Worm (Caenorhabditis elegans) whole organism, midembryonic: Measurements from ENCODE around the gene C14E2.4.

Source experiments
- T22C8.4 ChIP-seq: fragments of 200-800 bp; sonication (Bioruptor generic); IDR thresholded peaks from 2 replicates; pipeline ENCODE4 v1.3.6; 2022; ENCODE audit warnings: missing genetic modification characterization, missing compliant biosample characterization
- cog-1 ChIP-seq: sonication (generic microtip); optimal IDR thresholded peaks from 2 replicates; lab custom pipeline; 2016; ENCODE audit warnings: missing genetic modification characterization, missing compliant biosample characterization
- flt-1 ChIP-seq: fragments of 200-800 bp; sonication (Bioruptor generic); IDR thresholded peaks from 2 replicates; pipeline ENCODE4 v1.3.6; 2022; ENCODE audit warnings: missing genetic modification characterization, missing compliant biosample characterization
- klf-2 ChIP-seq: fragments of 200-800 bp; sonication (Bioruptor generic); conservative IDR thresholded peaks from 2 replicates; pipeline ENCODE4 v1.3.6; 2022; ENCODE audit warnings: missing genetic modification reagents, missing genetic modification characterization, missing compliant biosample characterization
- med-1 ChIP-seq: sonication (generic microtip); optimal IDR thresholded peaks from 2 replicates; lab custom pipeline; 2017; ENCODE audit warnings: missing genetic modification characterization, mild to moderate bottlenecking, missing compliant biosample characterization, antibody characterized with exemption, missing genetic modification reagents; ENCODE audit not compliant: insufficient read depth
- ref-1 ChIP-seq: fragments of 200-800 bp; sonication (Bioruptor generic); conservative IDR thresholded peaks from 2 replicates; pipeline ENCODE4 v1.3.6; 2022; ENCODE audit warnings: missing genetic modification reagents, missing genetic modification characterization, missing compliant biosample characterization
- tab-1 ChIP-seq: fragments of 200-800 bp; sonication (Bioruptor generic); IDR thresholded peaks from 2 replicates; pipeline ENCODE4 v1.3.6; 2022; ENCODE audit warnings: missing genetic modification characterization, missing compliant biosample characterization
- ztf-23 ChIP-seq: fragments of 200-800 bp; sonication (Bioruptor generic); IDR thresholded peaks from 2 replicates; pipeline ENCODE4 v1.3.6; 2022; ENCODE audit warnings: missing genetic modification reagents, missing genetic modification characterization, missing compliant biosample characterization
- ztf-29 ChIP-seq: fragments of 200-800 bp; sonication (Bioruptor generic); IDR thresholded peaks from 2 replicates; pipeline ENCODE4 v1.3.6; 2022; ENCODE audit warnings: missing genetic modification reagents, missing genetic modification characterization, missing compliant biosample characterization

C14E2.4 gene

DNA sequence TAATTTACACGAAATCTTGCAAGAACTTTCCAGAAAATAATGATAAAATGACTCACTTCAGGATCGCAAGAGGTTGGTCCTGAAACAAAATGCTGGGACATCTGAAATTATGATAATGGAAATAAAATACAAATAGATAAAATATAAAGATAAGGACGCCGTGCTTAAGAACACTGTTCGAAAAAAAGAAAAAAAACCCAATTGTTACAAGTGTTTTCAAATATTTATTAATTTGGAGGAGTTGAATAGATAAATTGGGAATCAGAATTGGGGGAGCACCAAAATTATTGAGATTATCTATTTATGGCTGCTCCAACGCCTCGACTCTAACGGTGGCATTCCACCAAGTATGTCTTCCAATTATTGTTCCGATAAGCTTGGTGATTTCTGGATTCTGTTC is 27.4 kb upstream of the C14E2.4 start, which contains the start of gene ceh-41:
Gene ceh-41 (minus strand): TSS at position 101 of the 400 bp plus-strand sequence.
- no peak for TF ChIP-seq flt-1 (GFP tag; lab: Robert Waterston, UW)
- TF ChIP-seq tab-1 (GFP tag; lab: Robert Waterston, UW) = no peak
- no peak for TF ChIP-seq klf-2
- no peak for TF ChIP-seq ztf-23 (GFP tag; lab: Robert Waterston, UW)
- TF ChIP-seq med-1 (GFP tag; lab: Kevin White, UChicago) = no peak
- TF ChIP-seq T22C8.4 (GFP tag; lab: Robert Waterston, UW) = no peak
- TF ChIP-seq cog-1 (tag; lab: Kevin White, UChicago) = no peak
- TF ChIP-seq ref-1 (GFP tag; lab: Robert Waterston, UW) = no peak
- no peak for TF ChIP-seq ztf-29

DNA sequence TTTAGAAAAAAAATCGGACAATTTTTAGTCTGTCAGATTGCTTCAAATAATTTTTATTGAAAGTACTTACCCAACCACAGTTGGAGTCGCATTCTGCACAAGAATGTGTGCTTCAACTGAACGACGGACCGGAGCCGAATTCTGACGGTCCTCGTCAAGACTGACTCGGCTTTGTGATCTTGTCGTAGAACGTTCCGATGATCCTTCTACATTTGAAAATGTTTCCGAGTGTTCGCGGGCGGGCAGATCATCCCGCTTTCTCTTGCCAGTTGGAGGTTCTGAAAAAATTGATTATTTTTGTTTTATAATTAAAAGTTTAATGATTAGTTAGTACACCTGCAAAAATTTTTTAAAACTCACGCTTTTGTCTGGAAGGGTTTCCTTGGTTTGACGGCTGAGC is 26.6 kb upstream of the C14E2.4 start:
- TF ChIP-seq ztf-23 (GFP tag; lab: Robert Waterston, UW) (no peak), tab-1 (GFP tag; lab: Robert Waterston, UW) (no peak), cog-1 (tag; lab: Kevin White, UChicago) (no peak), med-1 (GFP tag; lab: Kevin White, UChicago) (no peak), klf-2 (no peak), flt-1 (GFP tag; lab: Robert Waterston, UW) (no peak), ref-1 (GFP tag; lab: Robert Waterston, UW) (no peak), T22C8.4 (GFP tag; lab: Robert Waterston, UW) (no peak), ztf-29 (no peak)

DNA sequence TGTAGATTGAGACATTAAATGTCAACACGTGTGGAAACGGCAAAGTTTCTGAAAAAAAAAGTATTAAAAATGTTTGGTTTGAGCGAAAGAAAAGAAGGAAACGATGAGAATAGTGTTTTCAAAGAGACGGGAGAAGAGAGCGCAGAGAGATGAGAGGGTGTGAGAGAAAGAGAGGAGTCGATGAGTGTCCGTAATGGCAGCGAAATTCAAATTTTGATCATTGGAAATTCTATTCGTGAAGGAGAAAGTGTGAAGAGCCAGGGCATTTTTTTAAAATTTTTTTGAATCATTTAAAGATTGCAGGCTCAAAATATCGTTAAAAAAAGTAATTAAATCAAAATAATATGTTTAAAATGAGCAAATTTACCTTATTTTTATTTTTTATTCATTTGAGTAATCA is 24.4 kb upstream of the C14E2.4 start, which contains the start of gene T26C11.4:
Gene T26C11.4 (minus strand): TSS at position 54 of the 400 bp plus-strand sequence.
- TF ChIP-seq med-1 (GFP tag; lab: Kevin White, UChicago) = no peak
- TF ChIP-seq T22C8.4 (GFP tag; lab: Robert Waterston, UW) = no peak
- TF ChIP-seq klf-2 = no peak
- no peak for TF ChIP-seq tab-1 (GFP tag; lab: Robert Waterston, UW)
- TF ChIP-seq ztf-29 = no peak
- no peak for TF ChIP-seq ztf-23 (GFP tag; lab: Robert Waterston, UW)
- TF ChIP-seq cog-1 (tag; lab: Kevin White, UChicago) = no peak
- TF ChIP-seq flt-1 (GFP tag; lab: Robert Waterston, UW) = no peak
- no peak for TF ChIP-seq ref-1 (GFP tag; lab: Robert Waterston, UW)

DNA sequence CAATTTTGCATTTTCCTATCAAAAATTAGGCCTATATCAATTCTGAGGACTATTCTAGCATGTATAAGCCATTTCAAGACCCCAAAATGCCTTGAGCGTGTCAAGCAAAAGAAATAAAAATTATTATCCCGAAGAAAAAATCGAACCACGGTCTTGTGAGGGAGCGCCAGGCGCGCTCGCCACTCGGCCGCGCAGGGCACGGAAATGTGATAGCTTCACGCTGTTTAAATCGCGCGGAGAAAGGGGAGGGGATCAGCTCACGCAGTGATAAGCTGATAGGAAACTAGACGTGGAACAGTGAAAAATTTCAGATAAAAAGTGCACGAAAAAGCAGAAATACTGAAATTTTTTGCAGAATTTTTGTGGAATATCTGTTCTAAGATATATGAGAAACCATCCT is 16.6 kb upstream of the C14E2.4 start:
- TF ChIP-seq med-1 (GFP tag; lab: Kevin White, UChicago) (peak; percentile 7), klf-2 (peak; percentile 66), ref-1 (GFP tag; lab: Robert Waterston, UW) (peak; percentile 29; the same call in 1 of the 2 replicates), ztf-29 (peak; percentile 60), tab-1 (GFP tag; lab: Robert Waterston, UW) (peak; percentile 84), cog-1 (tag; lab: Kevin White, UChicago) (peak; percentile 3), ztf-23 (GFP tag; lab: Robert Waterston, UW) (peak; percentile 87), flt-1 (GFP tag; lab: Robert Waterston, UW) (peak; percentile 88), T22C8.4 (GFP tag; lab: Robert Waterston, UW) (peak; percentile 67; the same call in 1 of the 2 replicates)

DNA sequence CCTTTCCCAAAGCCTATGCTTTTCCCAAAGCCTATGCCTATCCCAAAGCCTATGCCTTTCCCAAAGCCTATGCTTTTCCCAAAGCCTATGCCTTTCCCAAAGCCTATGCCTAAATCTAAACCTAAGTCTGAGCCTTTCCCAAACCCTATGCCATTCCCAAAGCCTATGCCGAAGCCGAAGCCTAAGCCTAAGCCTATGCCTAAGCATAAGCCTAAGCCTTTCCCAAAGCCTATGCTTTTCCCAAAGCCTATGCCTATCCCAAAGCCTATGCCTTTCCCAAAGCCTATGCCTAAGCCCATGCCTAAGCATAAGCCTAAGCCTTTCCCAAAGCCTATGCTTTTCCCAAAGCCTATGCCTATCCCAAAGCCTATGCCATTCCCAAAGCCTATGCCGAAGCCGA is 15.6 kb upstream of the C14E2.4 start:
- TF ChIP-seq flt-1 (GFP tag; lab: Robert Waterston, UW) (peak; percentile 56; the same call in 1 of the 2 replicates), ztf-29 (peak; percentile 60; the same call in 1 of the 2 replicates)

DNA sequence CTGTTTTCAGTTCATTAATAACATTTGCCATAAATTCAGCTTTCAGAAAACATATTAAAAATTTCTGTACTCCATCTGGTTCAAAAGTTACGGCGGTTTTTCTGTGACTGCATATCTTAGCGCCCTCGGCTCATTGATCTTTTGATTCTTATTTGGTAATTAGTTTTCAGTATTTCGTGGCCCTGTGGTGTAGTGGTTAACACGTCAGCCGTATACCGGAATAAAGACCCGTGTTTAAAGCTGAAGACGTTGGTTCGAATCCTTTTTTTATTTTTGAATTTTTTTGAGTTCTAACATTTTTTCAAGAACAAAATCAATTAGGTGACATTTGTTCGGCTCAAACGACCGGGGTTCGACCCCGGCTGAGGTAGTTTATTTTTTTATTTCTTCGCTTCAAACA is 9.3 kb upstream of the C14E2.4 start:
- TF ChIP-seq cog-1 (tag; lab: Kevin White, UChicago) = no peak
- TF ChIP-seq ztf-29 = no peak
- no peak for TF ChIP-seq flt-1 (GFP tag; lab: Robert Waterston, UW)
- TF ChIP-seq klf-2 = no peak
- TF ChIP-seq ztf-23 (GFP tag; lab: Robert Waterston, UW) = no peak
- no peak for TF ChIP-seq ref-1 (GFP tag; lab: Robert Waterston, UW)
- TF ChIP-seq tab-1 (GFP tag; lab: Robert Waterston, UW) = no peak
- TF ChIP-seq T22C8.4 (GFP tag; lab: Robert Waterston, UW) = no peak
- no peak for TF ChIP-seq med-1 (GFP tag; lab: Kevin White, UChicago)

DNA sequence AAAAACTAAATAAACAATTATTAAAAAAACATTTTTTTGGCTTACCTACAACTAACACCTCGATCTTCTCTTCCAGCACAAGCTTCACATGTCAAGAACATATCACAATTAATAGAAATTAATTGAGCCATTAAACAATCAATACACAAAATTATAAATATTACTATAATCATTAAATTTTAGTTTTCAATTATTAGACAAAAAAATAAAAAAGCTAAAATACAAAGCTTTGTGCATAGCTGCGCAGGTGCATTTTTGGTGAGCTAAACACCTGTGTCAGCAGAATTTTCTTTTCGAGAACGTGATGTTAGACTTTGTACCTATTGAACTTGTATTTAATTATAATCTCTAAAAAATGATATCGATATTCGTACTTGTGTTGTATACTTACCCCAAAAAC is 8.8 kb upstream of the C14E2.4 start, which contains the start of gene C14E2.6:
Gene C14E2.6 (minus strand): TSS at position 101 of the 400 bp plus-strand sequence.
- TF ChIP-seq ref-1 (GFP tag; lab: Robert Waterston, UW) = no peak
- no peak for TF ChIP-seq klf-2
- TF ChIP-seq med-1 (GFP tag; lab: Kevin White, UChicago) = no peak
- TF ChIP-seq ztf-23 (GFP tag; lab: Robert Waterston, UW) = no peak
- TF ChIP-seq cog-1 (tag; lab: Kevin White, UChicago) = no peak
- TF ChIP-seq flt-1 (GFP tag; lab: Robert Waterston, UW) = no peak
- TF ChIP-seq tab-1 (GFP tag; lab: Robert Waterston, UW) = no peak
- TF ChIP-seq ztf-29 = no peak
- no peak for TF ChIP-seq T22C8.4 (GFP tag; lab: Robert Waterston, UW)

DNA sequence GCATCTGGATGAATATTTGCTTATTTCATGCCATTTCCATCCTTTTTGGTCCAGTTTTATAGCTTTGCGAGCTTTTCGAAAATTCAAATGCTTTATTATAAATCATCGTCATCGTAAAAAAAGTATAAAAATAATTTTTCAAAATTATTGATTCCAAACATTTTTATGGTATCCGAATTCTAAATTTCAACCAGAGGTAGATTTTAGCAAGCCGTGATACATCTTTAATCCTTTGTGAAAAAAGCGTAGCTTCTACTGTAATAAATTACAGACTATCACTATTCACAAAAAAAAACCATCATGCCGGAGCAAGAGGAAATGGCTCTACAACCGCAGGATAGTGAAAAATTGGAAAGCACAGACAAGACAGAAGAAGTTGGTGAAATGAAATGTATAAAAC is 5.0 kb upstream of the C14E2.4 start, which contains the start of gene C14E2.1:
Gene C14E2.1 (plus strand): TSS at position 301 of the 400 bp plus-strand sequence.
- no peak for TF ChIP-seq tab-1 (GFP tag; lab: Robert Waterston, UW)
- no peak for TF ChIP-seq flt-1 (GFP tag; lab: Robert Waterston, UW)
- no peak for TF ChIP-seq klf-2
- TF ChIP-seq med-1 (GFP tag; lab: Kevin White, UChicago) = no peak
- no peak for TF ChIP-seq cog-1 (tag; lab: Kevin White, UChicago)
- no peak for TF ChIP-seq ztf-23 (GFP tag; lab: Robert Waterston, UW)
- TF ChIP-seq ref-1 (GFP tag; lab: Robert Waterston, UW) = no peak
- no peak for TF ChIP-seq T22C8.4 (GFP tag; lab: Robert Waterston, UW)
- TF ChIP-seq ztf-29 = no peak

DNA sequence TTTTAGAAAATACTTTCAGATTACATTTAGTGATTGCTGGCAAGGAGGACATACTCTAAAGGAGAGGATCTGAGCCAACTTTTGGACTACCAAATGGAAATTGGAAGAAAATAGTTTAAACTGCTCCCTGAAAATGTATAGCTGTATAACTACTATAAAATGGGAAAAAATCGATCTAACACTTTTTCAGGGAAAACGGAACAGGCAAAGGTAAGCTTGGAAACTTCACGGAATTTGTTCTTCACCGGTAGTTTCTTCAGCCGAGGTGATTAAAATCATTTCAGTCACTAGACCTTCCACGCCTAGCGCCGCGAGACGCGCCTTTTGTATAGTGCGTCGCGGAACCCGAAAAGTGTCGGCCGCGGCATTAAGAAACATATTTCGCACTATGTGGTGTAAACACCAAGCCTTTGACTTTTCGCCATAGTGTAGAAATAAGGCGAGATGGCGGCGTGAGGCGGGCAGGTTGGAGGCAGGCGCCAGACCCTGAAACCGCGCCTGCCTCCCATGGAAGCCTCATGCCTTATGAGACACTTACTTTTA is 4.2 kb upstream of the C14E2.4 start, which contains the start of gene C14E2.5:
Gene C14E2.5 (minus strand): TSS at position 51 of the 543 bp plus-strand sequence.
- TF ChIP-seq ztf-23 (GFP tag; lab: Robert Waterston, UW) (no peak), cog-1 (tag; lab: Kevin White, UChicago) (no peak), T22C8.4 (GFP tag; lab: Robert Waterston, UW) (no peak), ztf-29 (no peak), flt-1 (GFP tag; lab: Robert Waterston, UW) (no peak), tab-1 (GFP tag; lab: Robert Waterston, UW) (no peak), med-1 (GFP tag; lab: Kevin White, UChicago) (no peak), klf-2 (no peak), ref-1 (GFP tag; lab: Robert Waterston, UW) (no peak)
